Worm (Caenorhabditis elegans) whole organism, L1 larva: ENCODE data around the gene K09E2.1.

Source experiments
- alr-1 ChIP-seq: fragments of 200-800 bp; sonication (Bioruptor generic); optimal IDR thresholded peaks from 2 replicates; lab custom pipeline; 2018; ENCODE audit warnings: borderline replicate concordance, mild to moderate bottlenecking, missing genetic modification characterization, missing compliant biosample characterization
- ama-1 ChIP-seq: fragments of 150-350 bp; optimal IDR thresholded peaks from 2 replicates; lab custom pipeline; 2014
- ces-1 ChIP-seq: fragments of 150-350 bp; optimal IDR thresholded peaks from 2 replicates; lab custom pipeline; 2014; ENCODE audit warnings: missing biosample characterization, missing genetic modification reagents, missing genetic modification characterization
- egl-13 ChIP-seq: sonication (generic microtip); optimal IDR thresholded peaks from 2 replicates; lab custom pipeline; 2016; ENCODE audit warnings: missing genotype, missing genetic modification reagents, missing genetic modification characterization, missing compliant biosample characterization
- elt-2 ChIP-seq: sonication (generic microtip); optimal IDR thresholded peaks from 2 replicates; lab custom pipeline; 2016; ENCODE audit warnings: missing genetic modification characterization, mild to moderate bottlenecking, inconsistent platforms, missing compliant biosample characterization, missing genetic modification reagents
- lin-13 ChIP-seq: fragments of 150-350 bp; optimal IDR thresholded peaks from 2 replicates; lab custom pipeline; 2014; ENCODE audit warnings: missing biosample characterization, missing genetic modification reagents, missing genetic modification characterization
- lir-3 ChIP-seq: sonication (generic microtip); optimal IDR thresholded peaks from 2 replicates; lab custom pipeline; 2016; ENCODE audit warnings: mild to moderate bottlenecking, missing genetic modification characterization, moderate library complexity, missing compliant biosample characterization; ENCODE audit not compliant: poor library complexity
- skn-1 ChIP-seq: fragments of 150-350 bp; optimal IDR thresholded peaks from 2 replicates; lab custom pipeline; 2014; ENCODE audit warnings: missing biosample characterization, missing genetic modification characterization
- snpc-4 ChIP-seq: fragments of 150-350 bp; optimal IDR thresholded peaks from 2 replicates; lab custom pipeline; 2014; ENCODE audit warnings: missing biosample characterization, missing genetic modification characterization
- unc-98 ChIP-seq: fragments of 200-800 bp; sonication (Bioruptor generic); IDR thresholded peaks from 2 replicates; pipeline ENCODE4 v1.3.6; 2022; ENCODE audit warnings: missing genetic modification characterization, missing compliant biosample characterization

- no peak for TF ChIP-seq egl-13 (tag; lab: Kevin White, UChicago)
- TF ChIP-seq ces-1 (GFP tag; lab: Kevin White, UChicago), result no peak
- TF ChIP-seq snpc-4 (tag; lab: Kevin White, UChicago), result no peak
- TF ChIP-seq skn-1 (tag; lab: Kevin White, UChicago), result no peak
- TF ChIP-seq alr-1 (tag; lab: Kevin White, UChicago), result no peak
- TF ChIP-seq unc-98 (GFP tag; lab: Robert Waterston, UW), result no peak
- TF ChIP-seq lin-13 (GFP tag; lab: Kevin White, UChicago), result no peak
- no peak for TF ChIP-seq lir-3 (tag; lab: Kevin White, UChicago)
- TF ChIP-seq ama-1, result no peak
- no peak for TF ChIP-seq elt-2 (tag; lab: Kevin White, UChicago)
Measured at ce11 chrX:8723127-8723600, 41.5 kb downstream of the K09E2.1 start, which contains the start of gene tnt-2.
